Fruit fly (Drosophila melanogaster) whole organism: ENCODE data around the gene CG32241.

Experiments
- CG8478 ChIP-seq: fragments of >200 bp; optimal IDR thresholded peaks from 2 replicates; lab custom pipeline; 2018; ENCODE audit warnings: inconsistent platforms
- EcR ChIP-seq, 2 experiments: fragments of >200 bp; optimal IDR thresholded peaks; 2 replicates each; lab custom pipeline; 2017; ENCODE audit warnings: missing biosample characterization in 2 of 2, missing genetic modification characterization in 2 of 2, missing genetic modification reagents in 2 of 2
- pan ChIP-seq: fragments of >200 bp; optimal IDR thresholded peaks from 2 replicates; lab custom pipeline; 2017
- usp ChIP-seq: fragments of >200 bp; optimal IDR thresholded peaks from 2 replicates; lab custom pipeline; 2017; ENCODE audit warnings: missing biosample characterization, missing genetic modification characterization, mixed read lengths

DNA sequence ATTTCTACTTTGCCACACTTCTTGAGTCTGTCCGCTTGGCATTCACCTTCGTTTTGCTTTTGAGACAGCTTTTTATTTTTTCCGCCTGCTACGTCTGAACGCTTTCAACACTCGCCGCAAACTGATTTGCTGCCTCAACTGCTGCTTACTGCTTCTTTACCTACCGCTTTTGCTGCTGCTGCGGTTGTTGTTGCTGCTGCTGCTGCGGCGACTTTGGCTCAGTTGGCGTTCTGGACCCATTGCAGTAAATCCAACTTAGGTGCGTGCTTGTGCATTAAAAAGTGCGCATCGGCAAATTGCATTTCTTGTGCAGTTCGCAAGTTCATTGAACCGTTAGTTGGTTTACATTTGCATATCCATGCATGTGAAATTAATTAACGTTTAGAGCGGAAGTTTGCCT, 41.9 kb upstream of the CG32241 start, which contains the start of gene NT1:
- no peak for TF ChIP-seq usp (GFP tag; lab: Kevin White, UChicago)
- TF ChIP-seq EcR (GFP tag; optimal IDR thresholded peaks at IDR 0.05; lab: Kevin White, UChicago): peak in 1 of 2 experiments; percentile 50
- no peak for TF ChIP-seq CG8478 (lab: Kevin White, UChicago)
- no peak for TF ChIP-seq pan (lab: Kevin White, UChicago)
